Worm (Caenorhabditis elegans): ENCODE data around the gene C17F4.2.

ce11 chrII:3244070-3244469 is 4.4 kb upstream of the C17F4.2 start, which contains the start of gene C17F4.12:
- no peak for TF ChIP-seq ama-1 (optimal IDR thresholded peaks at IDR 0.05)
- TF ChIP-seq flt-1 (GFP tag; IDR thresholded peaks at IDR 0.05) = no peak
- no peak for TF ChIP-seq scrt-1 (GFP tag; IDR thresholded peaks at IDR 0.05)
- TF ChIP-seq F13C5.2 (tag; optimal IDR thresholded peaks at IDR 0.05) = no peak
- TF ChIP-seq sea-1 (GFP tag; conservative IDR thresholded peaks at IDR 0.05) = no peak
- no peak for TF ChIP-seq tbx-37 (GFP tag; conservative IDR thresholded peaks at IDR 0.05)
- no peak for TF ChIP-seq B0310.2 (tag; optimal IDR thresholded peaks at IDR 0.05)
- no peak for TF ChIP-seq tra-4 (tag; optimal IDR thresholded peaks at IDR 0.05)
